Worm (Caenorhabditis elegans) whole organism, late embryonic: Measurements from ENCODE around the gene sdhb-1.

Experiments used
- C08G9.2 ChIP-seq: sonication (generic microtip); optimal IDR thresholded peaks from 2 replicates; lab custom pipeline; 2016; ENCODE audit warnings: mild to moderate bottlenecking, missing genetic modification characterization, moderate library complexity, missing compliant biosample characterization
- C38D4.7 ChIP-seq: fragments of 200-800 bp; sonication (Bioruptor generic); optimal IDR thresholded peaks from 2 replicates; lab custom pipeline; 2018; ENCODE audit warnings: mild to moderate bottlenecking, missing genetic modification characterization, moderate library complexity, missing compliant biosample characterization
- K09A11.1 ChIP-seq: sonication (generic microtip); optimal IDR thresholded peaks from 2 replicates; lab custom pipeline; 2017; ENCODE audit warnings: antibody characterized with exemption, mild to moderate bottlenecking, missing genetic modification characterization, missing compliant biosample characterization; ENCODE audit not compliant: insufficient read depth
- ceh-14 ChIP-seq: sonication (generic microtip); optimal IDR thresholded peaks from 2 replicates; lab custom pipeline; 2016; ENCODE audit warnings: missing genotype, missing genetic modification characterization, missing compliant biosample characterization
- ceh-18 ChIP-seq: sonication (generic microtip); optimal IDR thresholded peaks from 2 replicates; lab custom pipeline; 2016; ENCODE audit warnings: missing genetic modification characterization, missing compliant biosample characterization
- ceh-2 ChIP-seq: sonication (generic microtip); optimal IDR thresholded peaks from 2 replicates; lab custom pipeline; 2016; ENCODE audit warnings: missing genotype, missing genetic modification characterization, missing compliant biosample characterization
- ceh-22 ChIP-seq: sonication (generic microtip); optimal IDR thresholded peaks from 2 replicates; lab custom pipeline; 2017; ENCODE audit warnings: missing biosample characterization, missing genetic modification characterization
- ceh-24 ChIP-seq: sonication (generic microtip); optimal IDR thresholded peaks from 2 replicates; lab custom pipeline; 2016; ENCODE audit warnings: mild to moderate bottlenecking, missing genetic modification characterization, missing compliant biosample characterization
- ceh-31 ChIP-seq: sonication (generic microtip); optimal IDR thresholded peaks from 2 replicates; lab custom pipeline; 2016; ENCODE audit warnings: missing genetic modification characterization, missing compliant biosample characterization
- ceh-34 ChIP-seq: sonication (generic microtip); optimal IDR thresholded peaks from 2 replicates; lab custom pipeline; 2016; ENCODE audit warnings: mild to moderate bottlenecking, missing genetic modification characterization, missing compliant biosample characterization
- ceh-48 ChIP-seq: sonication (generic microtip); optimal IDR thresholded peaks from 2 replicates; lab custom pipeline; 2016; ENCODE audit warnings: missing genetic modification characterization, inconsistent platforms, missing compliant biosample characterization
- ceh-9 ChIP-seq: sonication (generic microtip); optimal IDR thresholded peaks from 2 replicates; lab custom pipeline; 2016; ENCODE audit warnings: mild to moderate bottlenecking, missing genetic modification characterization, inconsistent platforms, missing compliant biosample characterization
- elt-2 ChIP-seq: sonication (generic microtip); optimal IDR thresholded peaks from 2 replicates; lab custom pipeline; 2016; ENCODE audit warnings: missing genetic modification reagents, missing genetic modification characterization, missing compliant biosample characterization
- ets-4 ChIP-seq: sonication (generic microtip); optimal IDR thresholded peaks from 2 replicates; lab custom pipeline; 2016; ENCODE audit warnings: missing genetic modification characterization, missing compliant biosample characterization
- eyg-1 ChIP-seq: sonication (generic microtip); optimal IDR thresholded peaks from 2 replicates; lab custom pipeline; 2016; ENCODE audit warnings: missing genotype, missing genetic modification characterization, missing compliant biosample characterization
- fkh-10 ChIP-seq: fragments of 150-350 bp; optimal IDR thresholded peaks from 2 replicates; lab custom pipeline; 2014; ENCODE audit warnings: missing biosample characterization, missing genetic modification reagents, missing genetic modification characterization
- hlh-30 ChIP-seq: sonication (generic microtip); optimal IDR thresholded peaks from 2 replicates; lab custom pipeline; 2017; ENCODE audit warnings: antibody characterized with exemption, missing genetic modification characterization, missing compliant biosample characterization; ENCODE audit not compliant: insufficient read depth
- lim-6 ChIP-seq: sonication (generic microtip); optimal IDR thresholded peaks from 2 replicates; lab custom pipeline; 2016; ENCODE audit warnings: missing genetic modification characterization, missing compliant biosample characterization
- mec-3 ChIP-seq: sonication (generic microtip); optimal IDR thresholded peaks from 2 replicates; lab custom pipeline; 2016; ENCODE audit warnings: borderline replicate concordance, missing genetic modification characterization, missing compliant biosample characterization
- nfya-1 ChIP-seq: sonication (generic microtip); optimal IDR thresholded peaks from 2 replicates; lab custom pipeline; 2017; ENCODE audit warnings: missing genetic modification characterization, mild to moderate bottlenecking, missing compliant biosample characterization, antibody characterized with exemption, moderate library complexity
- nhr-232 ChIP-seq: sonication (generic microtip); optimal IDR thresholded peaks from 2 replicates; lab custom pipeline; 2016; ENCODE audit warnings: missing genetic modification characterization, missing compliant biosample characterization
- odd-2 ChIP-seq: sonication (generic microtip); optimal IDR thresholded peaks from 2 replicates; lab custom pipeline; 2017; ENCODE audit warnings: antibody characterized with exemption, mild to moderate bottlenecking, missing genetic modification characterization, missing compliant biosample characterization
- pax-1 ChIP-seq: fragments of 150-350 bp; optimal IDR thresholded peaks from 2 replicates; lab custom pipeline; 2014; ENCODE audit warnings: missing biosample characterization, missing genetic modification characterization
- pha-2 ChIP-seq: sonication (generic microtip); optimal IDR thresholded peaks from 2 replicates; lab custom pipeline; 2017; ENCODE audit warnings: mild to moderate bottlenecking, missing genetic modification characterization, missing compliant biosample characterization
- pha-4 ChIP-seq: fragments of 150-350 bp; optimal IDR thresholded peaks from 2 replicates; lab custom pipeline; 2018; ENCODE audit warnings: missing biosample characterization, missing genetic modification reagents, missing genetic modification characterization
- pqm-1 ChIP-seq: sonication (generic microtip); optimal IDR thresholded peaks from 2 replicates; lab custom pipeline; 2016; ENCODE audit warnings: missing genetic modification characterization, missing compliant biosample characterization
- ref-2 ChIP-seq: sonication (generic microtip); optimal IDR thresholded peaks from 2 replicates; lab custom pipeline; 2016; ENCODE audit warnings: missing genetic modification characterization, missing compliant biosample characterization
- rnt-1 ChIP-seq: sonication (generic microtip); optimal IDR thresholded peaks from 2 replicates; lab custom pipeline; 2016; ENCODE audit warnings: missing genetic modification characterization, missing compliant biosample characterization
- sox-2 ChIP-seq: fragments of 200-800 bp; sonication (Bioruptor generic); IDR thresholded peaks from 2 replicates; pipeline ENCODE4 v1.3.6; 2022; ENCODE audit warnings: missing genetic modification reagents, missing genetic modification characterization, missing compliant biosample characterization
- sox-4 ChIP-seq: sonication (generic microtip); optimal IDR thresholded peaks from 2 replicates; lab custom pipeline; 2017; ENCODE audit warnings: mild to moderate bottlenecking, missing genetic modification characterization, inconsistent platforms, missing compliant biosample characterization
- syd-9 ChIP-seq: sonication (generic microtip); optimal IDR thresholded peaks from 2 replicates; lab custom pipeline; 2016; ENCODE audit warnings: mild to moderate bottlenecking, missing genetic modification characterization, moderate library complexity, missing compliant biosample characterization
- tbx-2 ChIP-seq: sonication (generic microtip); optimal IDR thresholded peaks from 2 replicates; lab custom pipeline; 2016; ENCODE audit warnings: missing genetic modification characterization, missing compliant biosample characterization
- unc-3 ChIP-seq, 2 experiments: fragments of 200-800 bp in 1 of 2; sonication (Bioruptor generic) in 1 of 2; sonication (generic microtip) in 1 of 2; conservative IDR thresholded peaks in 1 of 2; optimal IDR thresholded peaks in 1 of 2; 2 replicates each; pipeline versions ENCODE4 v1.3.6 to Lab custom; 2016 to 2022; ENCODE audit warnings: missing compliant biosample characterization in 2 of 2, missing genetic modification characterization in 2 of 2, missing genetic modification reagents in 1 of 2
- unc-42 ChIP-seq: sonication (generic microtip); optimal IDR thresholded peaks from 2 replicates; lab custom pipeline; 2016; ENCODE audit warnings: missing genotype, missing genetic modification characterization, missing compliant biosample characterization
- unc-55 ChIP-seq: sonication (generic microtip); optimal IDR thresholded peaks from 2 replicates; lab custom pipeline; 2017; ENCODE audit warnings: missing biosample characterization, missing genetic modification reagents, missing genetic modification characterization
- ztf-16 ChIP-seq: sonication (generic microtip); optimal IDR thresholded peaks from 2 replicates; lab custom pipeline; 2017; ENCODE audit warnings: missing genetic modification characterization, missing compliant biosample characterization

Gene sdhb-1

ce11 chrII:9308614-9309046 lies 43.9 kb downstream of the sdhb-1 start (continued):
- TF ChIP-seq nfya-1 (tag; lab: Kevin White, UChicago) (peak; percentile 27), pha-4 (tag; lab: Kevin White, UChicago) (no peak), unc-55 (GFP tag; lab: Kevin White, UChicago) (peak; percentile 98), ref-2 (tag; lab: Kevin White, UChicago) (peak; percentile 61), odd-2 (no peak), eyg-1 (no peak), ztf-16 (tag; lab: Kevin White, UChicago) (peak; percentile 45), unc-3 (GFP tag; conservative IDR thresholded peaks at IDR 0.05; lab: Robert Waterston, UW) (no peak), unc-3 (tag; optimal IDR thresholded peaks at IDR 0.05; lab: Kevin White, UChicago) (no peak), rnt-1 (no peak), hlh-30 (tag; lab: Kevin White, UChicago) (peak; percentile 13), ceh-22 (tag; lab: Kevin White, UChicago) (no peak), ceh-9 (no peak), ceh-14 (no peak), sox-4 (tag; lab: Kevin White, UChicago) (no peak), elt-2 (tag; lab: Kevin White, UChicago) (no peak), pax-1 (tag; lab: Kevin White, UChicago) (no peak), C38D4.7 (no peak), pha-2 (tag; lab: Kevin White, UChicago) (no peak), sox-2 (GFP tag; lab: Robert Waterston, UW) (peak; percentile 12; the same call in 1 of the 2 replicates), ceh-31 (tag; lab: Kevin White, UChicago) (peak; percentile 63), ceh-48 (tag; lab: Kevin White, UChicago) (no peak)
- TF ChIP-seq, all 69 proteins: peak for 15

- peak; percentile 52 for TF ChIP-seq ceh-31 (tag; lab: Kevin White, UChicago)
- TF ChIP-seq syd-9 (tag; lab: Kevin White, UChicago) = peak; percentile 1
- TF ChIP-seq elt-2 (tag; lab: Kevin White, UChicago) = no peak
- TF ChIP-seq ceh-14 = peak; percentile 66
- no peak for TF ChIP-seq fkh-10 (GFP tag; lab: Kevin White, UChicago)
- TF ChIP-seq unc-55 (GFP tag; lab: Kevin White, UChicago) = peak; percentile 91
- peak; percentile 56 for TF ChIP-seq rnt-1
- no peak for TF ChIP-seq pqm-1 (tag; lab: Kevin White, UChicago)
- TF ChIP-seq lim-6 (tag; lab: Kevin White, UChicago) = peak; percentile 0
- no peak for TF ChIP-seq K09A11.1 (tag; lab: Kevin White, UChicago)
- TF ChIP-seq nfya-1 (tag; lab: Kevin White, UChicago) = peak; percentile 52
- peak; percentile 94 for TF ChIP-seq unc-42
- TF ChIP-seq, all 69 proteins: peak for 8
Observed at ce11 chrII:9306835-9307234, 45.7 kb downstream of the sdhb-1 start.

ce11 chrII:9305575-9305974 lies 47.0 kb downstream of the sdhb-1 start:
- no peak for TF ChIP-seq C08G9.2 (tag; lab: Kevin White, UChicago)
- no peak for TF ChIP-seq nhr-232
- TF ChIP-seq ztf-16 (tag; lab: Kevin White, UChicago) = no peak
- TF ChIP-seq pha-4 (tag; lab: Kevin White, UChicago) = no peak
- no peak for TF ChIP-seq hlh-30 (tag; lab: Kevin White, UChicago)
- peak; percentile 27 for TF ChIP-seq ceh-34
- TF ChIP-seq unc-55 (GFP tag; lab: Kevin White, UChicago) = peak; percentile 4
- TF ChIP-seq unc-42 = peak; percentile 65
- TF ChIP-seq mec-3 (tag; lab: Kevin White, UChicago) = no peak
- TF ChIP-seq ceh-18 (tag; lab: Kevin White, UChicago) = no peak
- no peak for TF ChIP-seq ets-4 (tag; lab: Kevin White, UChicago)
- TF ChIP-seq ceh-2 (tag; lab: Kevin White, UChicago) = no peak
- no peak for TF ChIP-seq ceh-24 (tag; lab: Kevin White, UChicago)

ce11 chrII:9304849-9305248 lies 47.7 kb downstream of the sdhb-1 start:
- TF ChIP-seq tbx-2 (peak; percentile 5), ceh-31 (tag; lab: Kevin White, UChicago) (peak; percentile 3), ref-2 (tag; lab: Kevin White, UChicago) (no peak), unc-42 (peak; percentile 73)
